Worm (Caenorhabditis elegans): ENCODE measurements around the gene acr-9.
A peak's percentile ranks its signal among the peaks of the same experiment; 100 is the strongest.

acr-9 gene

DNA sequence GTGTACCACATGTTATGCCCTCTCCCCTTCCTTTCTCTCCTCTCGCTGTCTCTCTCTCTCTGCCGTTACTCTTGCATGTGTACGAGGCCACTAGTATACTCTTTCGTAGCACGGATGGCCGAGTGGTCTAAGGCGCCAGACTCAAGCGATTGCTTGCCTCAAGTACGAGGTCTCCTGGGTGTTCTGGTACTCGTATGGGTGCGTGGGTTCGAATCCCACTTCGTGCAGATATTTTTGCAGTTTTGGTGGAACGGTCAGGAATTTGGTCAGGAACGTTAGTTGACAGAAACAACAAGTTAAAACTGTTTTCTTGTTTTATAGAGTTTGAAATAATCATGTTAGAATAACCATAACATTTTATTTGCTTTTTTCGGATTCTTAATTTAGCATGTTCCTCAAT lies 18.7 kb upstream of the acr-9 start (continued):
- peak; percentile 95 for TF ChIP-seq rec-8 (tag; optimal IDR thresholded peaks at IDR 0.05)
- no peak for TF ChIP-seq ceh-91 (GFP tag; IDR thresholded peaks at IDR 0.05)
- TF ChIP-seq repo-1 (tag; optimal IDR thresholded peaks at IDR 0.05), result peak; percentile 85
- peak; percentile 56 for TF ChIP-seq attf-3 (GFP tag; conservative IDR thresholded peaks at IDR 0.05)
- TF ChIP-seq zfh-2 (GFP tag; conservative IDR thresholded peaks at IDR 0.05), result peak; percentile 82
- peak; percentile 82 for TF ChIP-seq let-526 (GFP tag; IDR thresholded peaks at IDR 0.05)
- TF ChIP-seq Y53G8AR.9 (GFP tag; conservative IDR thresholded peaks at IDR 0.05), result peak; percentile 74; the same call in 1 of the 2 replicates
- TF ChIP-seq gei-17 (GFP tag; optimal IDR thresholded peaks at IDR 0.05), result peak; percentile 88
- peak; percentile 97 for TF ChIP-seq chd-7 (tag; optimal IDR thresholded peaks at IDR 0.05)

DNA sequence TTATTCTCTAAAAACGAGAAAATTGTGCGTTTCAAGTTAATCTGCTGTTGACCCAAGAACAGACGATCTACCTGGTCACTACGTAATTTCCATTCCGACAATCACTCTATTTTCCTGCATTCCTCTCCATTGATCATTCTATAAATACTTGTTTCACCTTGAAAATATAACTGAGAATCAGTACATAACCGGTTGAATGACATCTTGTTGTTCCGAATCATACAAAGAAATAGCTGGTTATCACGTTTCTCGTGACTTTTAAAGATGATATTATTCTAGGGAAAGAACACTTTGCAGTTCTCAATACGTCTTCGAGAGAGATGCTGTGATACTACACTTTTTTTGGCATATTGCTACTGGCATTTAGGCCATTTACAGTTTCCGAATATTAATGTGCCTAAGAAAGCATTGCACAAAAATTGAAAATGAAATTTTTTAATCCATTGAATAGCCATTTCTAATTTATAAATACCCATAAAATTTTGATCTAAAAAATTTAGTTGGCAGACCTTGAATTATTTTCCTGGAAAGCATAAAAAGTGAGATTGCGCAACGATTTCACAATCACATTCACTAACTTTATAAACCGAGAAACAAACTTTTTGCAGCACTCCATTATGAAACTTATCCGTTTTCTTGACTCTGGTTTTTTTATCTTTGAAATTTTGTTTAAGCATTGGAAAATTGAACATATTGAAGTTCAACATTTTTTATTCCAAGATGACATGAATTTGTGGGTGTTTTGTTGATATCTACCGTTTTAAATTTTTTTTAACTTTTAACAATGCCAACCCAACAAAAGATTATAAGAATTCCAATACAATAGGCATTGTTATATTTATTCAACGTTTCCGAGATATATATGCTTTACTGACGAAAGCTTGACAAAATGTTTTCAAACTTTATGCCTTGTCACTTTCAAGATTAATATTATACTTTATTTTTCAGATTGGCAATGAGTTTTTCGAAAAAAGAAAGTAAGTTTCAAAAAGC lies 17.2 kb upstream of the acr-9 start, which contains the start of gene C04A11.5:
Gene C04A11.5, plus strand, starts transcription at position 943 of the 993 bp plus-strand sequence.
- TF ChIP-seq C17E4.6 (GFP tag; IDR thresholded peaks at IDR 0.05), result no peak
- no peak for TF ChIP-seq ama-1 (optimal IDR thresholded peaks at IDR 0.05)
- no peak for TF ChIP-seq ama-1 (GFP tag; optimal IDR thresholded peaks at IDR 0.05)
- TF ChIP-seq cebp-1 (GFP tag; IDR thresholded peaks at IDR 0.05), result no peak
- TF ChIP-seq cebp-1 (tag; optimal IDR thresholded peaks at IDR 0.05), result peak; percentile 52
- TF ChIP-seq ceh-91 (GFP tag; IDR thresholded peaks at IDR 0.05), result no peak

DNA sequence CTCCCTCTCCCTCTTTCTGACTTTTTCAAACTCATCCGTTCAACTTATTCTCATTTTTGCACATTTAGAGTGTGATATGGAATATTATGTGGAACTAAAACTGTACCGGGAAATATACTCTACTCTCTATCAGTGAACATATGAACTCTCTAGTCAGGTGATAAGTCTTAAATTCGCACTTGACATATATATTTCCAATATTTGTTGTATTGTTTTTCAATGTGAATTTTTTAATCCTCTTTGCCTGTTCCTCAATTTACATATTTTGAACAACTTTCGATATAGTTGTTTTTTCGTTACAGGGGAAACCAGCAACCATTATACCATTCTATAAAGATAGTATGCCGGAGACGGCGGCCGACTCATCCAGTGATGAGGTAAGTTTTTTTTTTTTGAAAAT lies 13.5 kb upstream of the acr-9 start, which contains the start of gene C04A11.1:
Gene C04A11.1, plus strand, starts transcription at position 301 of the 400 bp plus-strand sequence.
- no peak for TF ChIP-seq dpff-1 (tag; optimal IDR thresholded peaks at IDR 0.05)
- TF ChIP-seq ztf-26 (tag; optimal IDR thresholded peaks at IDR 0.05), result no peak
- TF ChIP-seq F37B4.10 (GFP tag; IDR thresholded peaks at IDR 0.05), result no peak
- TF ChIP-seq attf-5 (GFP tag; optimal IDR thresholded peaks at IDR 0.05), result no peak
- no peak for TF ChIP-seq ztf-18 (tag; optimal IDR thresholded peaks at IDR 0.05)
- no peak for TF ChIP-seq ceh-79 (tag; optimal IDR thresholded peaks at IDR 0.05)
- no peak for TF ChIP-seq aptf-3 (GFP tag; IDR thresholded peaks at IDR 0.05)
- no peak for TF ChIP-seq F52B5.7 (tag; optimal IDR thresholded peaks at IDR 0.05)
- TF ChIP-seq ceh-40 (GFP tag; IDR thresholded peaks at IDR 0.05), result no peak
- no peak for TF ChIP-seq Y56A3A.18 (GFP tag; IDR thresholded peaks at IDR 0.05)
- no peak for TF ChIP-seq hsf-1 (GFP tag; IDR thresholded peaks at IDR 0.05)
- no peak for TF ChIP-seq tbp1 (GFP tag; optimal IDR thresholded peaks at IDR 0.05)
- no peak for TF ChIP-seq F10E7.11 (tag; optimal IDR thresholded peaks at IDR 0.05)
- TF ChIP-seq snpc-4 (GFP tag; optimal IDR thresholded peaks at IDR 0.05), result no peak
- TF ChIP-seq snpc-4 (tag; optimal IDR thresholded peaks at IDR 0.05), result no peak
- no peak for TF ChIP-seq B0336.3 (GFP tag; IDR thresholded peaks at IDR 0.05)
- no peak for TF ChIP-seq T07F8.4 (tag; optimal IDR thresholded peaks at IDR 0.05)
- no peak for TF ChIP-seq nfyb-1 (GFP tag; IDR thresholded peaks at IDR 0.05)
- TF ChIP-seq hlh-26 (GFP tag; conservative IDR thresholded peaks at IDR 0.05), result no peak

DNA sequence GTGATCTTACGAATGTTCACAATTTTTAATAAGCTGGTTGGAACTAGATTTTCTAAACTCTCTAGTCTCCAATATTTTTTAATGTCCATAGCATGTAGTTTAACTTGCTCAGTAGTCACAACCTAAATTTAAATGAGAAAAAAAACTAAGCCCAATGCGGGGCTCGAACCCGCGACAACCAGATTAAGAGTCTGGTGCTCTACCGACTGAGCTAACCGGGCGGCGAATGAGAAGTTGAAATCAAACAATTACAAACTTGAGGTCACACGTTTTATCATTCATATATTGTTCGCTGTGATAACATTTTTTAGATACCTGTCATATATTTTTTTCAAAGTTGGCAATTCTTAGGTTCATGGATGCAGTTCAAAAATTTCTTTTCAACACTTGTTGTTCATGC lies 9.1 kb upstream of the acr-9 start:
- TF ChIP-seq him-1 (tag; optimal IDR thresholded peaks at IDR 0.05) (peak; percentile 55), die-1 (tag; optimal IDR thresholded peaks at IDR 0.05) (peak; percentile 56), cebp-1 (GFP tag; IDR thresholded peaks at IDR 0.05) (no peak), cebp-1 (tag; optimal IDR thresholded peaks at IDR 0.05) (peak; percentile 26), Y53F4B.3 (GFP tag; IDR thresholded peaks at IDR 0.05) (no peak), lag-1 (GFP tag; IDR thresholded peaks at IDR 0.05) (no peak), madf-8 (GFP tag; conservative IDR thresholded peaks at IDR 0.05) (no peak), hlh-12 (tag; optimal IDR thresholded peaks at IDR 0.05) (peak; percentile 18), D2030.7 (GFP tag; IDR thresholded peaks at IDR 0.05) (peak; percentile 29; the same call in 1 of the 2 replicates), dpff-1 (tag; optimal IDR thresholded peaks at IDR 0.05) (no peak), B0261.1 (tag; optimal IDR thresholded peaks at IDR 0.05) (peak; percentile 78), hmg-20 (GFP tag; IDR thresholded peaks at IDR 0.05) (no peak), lin-40 (tag; optimal IDR thresholded peaks at IDR 0.05) (no peak), F37B4.10 (GFP tag; IDR thresholded peaks at IDR 0.05) (no peak), rec-8 (tag; optimal IDR thresholded peaks at IDR 0.05) (no peak), let-526 (GFP tag; IDR thresholded peaks at IDR 0.05) (no peak), ZK185.1 (tag; optimal IDR thresholded peaks at IDR 0.05; ENCODE audit: poor library complexity, severe bottlenecking) (no peak)
